Fruit fly (Drosophila melanogaster) whole organism, embryonic: Measurements from ENCODE around the gene beat-IIa.

ENCODE experiments used
- B-H2 ChIP-seq: fragments of 200-800 bp; sonication (Bioruptor generic); optimal IDR thresholded peaks from 2 replicates; lab custom pipeline; 2018; ENCODE audit warnings: missing biosample characterization, mild to moderate bottlenecking, missing genetic modification characterization
- CG10543 ChIP-seq: fragments of 200-800 bp; sonication (Bioruptor generic); optimal IDR thresholded peaks from 3 replicates; lab custom pipeline; 2017; ENCODE audit warnings: missing biosample characterization, mild to moderate bottlenecking, missing genetic modification characterization, moderate library complexity
- CG1529 ChIP-seq: fragments of 200-800 bp; sonication (Bioruptor generic); optimal IDR thresholded peaks from 3 replicates; lab custom pipeline; 2018; ENCODE audit warnings: missing biosample characterization, missing genetic modification characterization
- CG17328 ChIP-seq: fragments of 200-800 bp; sonication (Bioruptor generic); IDR thresholded peaks from 2 replicates; pipeline ENCODE4 v1.3.6; 2022; ENCODE audit warnings: missing biosample characterization, missing genetic modification characterization
- CG9876 ChIP-seq: fragments of 200-800 bp; sonication (Bioruptor generic); optimal IDR thresholded peaks from 2 replicates; lab custom pipeline; 2016; ENCODE audit warnings: missing biosample characterization, missing genetic modification characterization
- CG9932 ChIP-seq: fragments of 200-800 bp; sonication (Bioruptor generic); IDR thresholded peaks from 2 replicates; pipeline ENCODE4 v1.3.6; 2022; ENCODE audit warnings: missing biosample characterization, missing genetic modification characterization
- Dll ChIP-seq: fragments of 200-800 bp; sonication (Bioruptor generic); IDR thresholded peaks from 4 replicates; pipeline ENCODE4 v1.3.6; 2022; ENCODE audit warnings: missing biosample characterization, missing genetic modification characterization; ENCODE audit not compliant: partially characterized antibody
- Lim3 ChIP-seq: fragments of 200-800 bp; sonication (Bioruptor generic); IDR thresholded peaks from 2 replicates; pipeline ENCODE4 v1.3.6; 2022; ENCODE audit warnings: missing biosample characterization, missing genetic modification characterization
- Myb ChIP-seq: fragments of 200-800 bp; sonication (Bioruptor generic); optimal IDR thresholded peaks from 2 replicates; lab custom pipeline; 2016; ENCODE audit warnings: missing biosample characterization, missing genetic modification characterization
- twi ChIP-seq: fragments of 200-800 bp; optimal IDR thresholded peaks from 2 replicates; lab custom pipeline; 2019; ENCODE audit warnings: missing biosample characterization, mild to moderate bottlenecking, missing genetic modification characterization, moderate library complexity
- wdn ChIP-seq: fragments of 200-800 bp; sonication (Bioruptor generic); IDR thresholded peaks from 2 replicates; pipeline ENCODE4 v1.3.6; 2022; ENCODE audit warnings: missing biosample characterization, missing genetic modification characterization

DNA sequence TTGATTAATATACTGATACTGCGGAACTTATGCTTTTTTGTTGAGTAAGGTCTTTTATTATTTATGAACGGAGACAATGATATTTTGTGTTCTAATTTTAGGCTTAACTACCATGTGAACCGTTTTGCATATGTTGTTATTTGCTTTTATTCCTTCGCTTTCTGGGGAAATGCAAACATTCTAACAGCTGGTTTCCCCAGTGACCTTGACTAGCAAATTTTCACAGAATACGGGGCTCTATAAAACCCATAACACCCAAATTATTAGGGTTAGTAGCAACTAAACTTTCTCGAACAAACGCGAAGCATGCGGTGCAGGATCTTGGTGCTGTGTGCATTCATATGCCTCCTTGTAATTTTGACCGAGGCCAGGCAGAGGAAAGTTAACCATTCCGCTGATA, 41.7 kb upstream of the beat-IIa start, which contains the start of gene CG17283:
- TF ChIP-seq CG10543 (GFP tag; lab: Kevin White, UChicago) = no peak
- TF ChIP-seq Myb (GFP tag; lab: Kevin White, UChicago) = no peak
- TF ChIP-seq Lim3 (GFP tag; lab: Robert Waterston, UW) = no peak
- no peak for TF ChIP-seq CG9932 (GFP tag; lab: Robert Waterston, UW)
- TF ChIP-seq B-H2 = no peak
- TF ChIP-seq twi = no peak
- no peak for TF ChIP-seq wdn (GFP tag; lab: Robert Waterston, UW)
- TF ChIP-seq CG17328 (GFP tag; lab: Robert Waterston, UW) = no peak
- no peak for TF ChIP-seq Dll (GFP tag; lab: Robert Waterston, UW)
- TF ChIP-seq CG9876 (GFP tag; lab: Kevin White, UChicago) = no peak
- TF ChIP-seq CG1529 = no peak
